Fruit fly (Drosophila melanogaster): ENCODE results near the gene CycK.

Gene CycK

dm6 chr2L:22129581-22130300, at the start of gene CycK (continued):
- TF ChIP-seq jumu (GFP tag; optimal IDR thresholded peaks at IDR 0.05) (peak; percentile 9), p53 (GFP tag; optimal IDR thresholded peaks at IDR 0.05) (no peak), CG7786 (GFP tag; optimal IDR thresholded peaks at IDR 0.05) (no peak), Rfx (GFP tag; IDR thresholded peaks at IDR 0.05) (no peak; the same call in 1 of the 2 replicates), Sin3A (optimal IDR thresholded peaks at IDR 0.05) (peak; percentile 45), CG1024 (GFP tag; IDR thresholded peaks at IDR 0.05) (peak; percentile 90), CG6765 (GFP tag; optimal IDR thresholded peaks at IDR 0.05) (no peak), Xrp1 (GFP tag; IDR thresholded peaks at IDR 0.05) (0 out of 2 replicates have a peak, but pooled peaks have one; percentile 19), klu (GFP tag; IDR thresholded peaks at IDR 0.05) (no peak), peb (GFP tag; IDR thresholded peaks at IDR 0.05) (no peak), NfI (GFP tag; optimal IDR thresholded peaks at IDR 0.05) (no peak), hbn (GFP tag; IDR thresholded peaks at IDR 0.05; ENCODE audit: partially characterized antibody) (no peak), CG8290 (GFP tag; optimal IDR thresholded peaks at IDR 0.05) (peak; percentile 9), CG8290 (tag; optimal IDR thresholded peaks at IDR 0.05) (peak in 1 of 2 experiments; percentile 53), Nf-YB (GFP tag; optimal IDR thresholded peaks at IDR 0.05) (no peak), Hr3 (GFP tag; optimal IDR thresholded peaks at IDR 0.05) (peak; percentile 24), CG2712 (tag; optimal IDR thresholded peaks at IDR 0.05) (peak; percentile 21), E2f1 (GFP tag; IDR thresholded peaks at IDR 0.05) (no peak), CG11723 (GFP tag; optimal IDR thresholded peaks at IDR 0.05) (peak; percentile 84), CG3995 (GFP tag; optimal IDR thresholded peaks at IDR 0.05) (peak; percentile 92), sim (GFP tag; IDR thresholded peaks at IDR 0.05) (no peak), CG18262 (tag; optimal IDR thresholded peaks at IDR 0.05) (no peak), Dfd (GFP tag; optimal IDR thresholded peaks at IDR 0.05) (peak in 1 of 2 experiments; percentile 29), sna (GFP tag; IDR thresholded peaks at IDR 0.05; ENCODE audit: partially characterized antibody) (no peak), CG7556 (GFP tag; optimal IDR thresholded peaks at IDR 0.05) (no peak), CG17361 (GFP tag; IDR thresholded peaks at IDR 0.05) (0 out of 3 replicates have a peak, but pooled peaks have one; percentile 38), pb (GFP tag; optimal IDR thresholded peaks at IDR 0.05) (no peak), Six4 (GFP tag; optimal IDR thresholded peaks at IDR 0.05) (no peak), gem (tag; optimal IDR thresholded peaks at IDR 0.05) (peak; percentile 43), CG15479 (GFP tag; optimal IDR thresholded peaks at IDR 0.05) (peak; percentile 22), crol (GFP tag; IDR thresholded peaks at IDR 0.05) (no peak), ato (GFP tag; IDR thresholded peaks at IDR 0.05; ENCODE audit: partially characterized antibody) (no peak), Med (GFP tag) (peak; percentile 83), CG6654 (GFP tag; optimal IDR thresholded peaks at IDR 0.05) (no peak), CrebB (tag; optimal IDR thresholded peaks at IDR 0.05) (no peak), Myb (GFP tag; optimal IDR thresholded peaks at IDR 0.05) (no peak), br (optimal IDR thresholded peaks at IDR 0.05) (no peak), CoRest (tag; optimal IDR thresholded peaks at IDR 0.05) (peak; percentile 42), Hsf (GFP tag; optimal IDR thresholded peaks at IDR 0.05) (peak; percentile 10), Fer1 (GFP tag; optimal IDR thresholded peaks at IDR 0.05) (no peak), Camta (GFP tag; optimal IDR thresholded peaks at IDR 0.05) (no peak), Hr51 (GFP tag; optimal IDR thresholded peaks at IDR 0.05) (no peak), CG6683 (GFP tag; optimal IDR thresholded peaks at IDR 0.05) (no peak), CG14050 (GFP tag; IDR thresholded peaks at IDR 0.05) (no peak), otp (GFP tag; IDR thresholded peaks at IDR 0.05) (no peak), ash1 (GFP tag; optimal IDR thresholded peaks at IDR 0.05) (no peak), CG31388 (GFP tag; optimal IDR thresholded peaks at IDR 0.05) (no peak), dysf (GFP tag; IDR thresholded peaks at IDR 0.05) (no peak), CG33557 (GFP tag; optimal IDR thresholded peaks at IDR 0.05) (no peak), fd64A (GFP tag; optimal IDR thresholded peaks at IDR 0.05) (no peak), kni (GFP tag; optimal IDR thresholded peaks at IDR 0.05) (no peak)
